Worm (Caenorhabditis elegans) whole organism, dauer: ENCODE data around the gene Y7A5A.20.

ENCODE experiments used
- unc-62 ChIP-seq: sonication (generic microtip); optimal IDR thresholded peaks from 2 replicates; lab custom pipeline; 2017; ENCODE audit warnings: missing biosample characterization, missing genetic modification reagents, missing genetic modification characterization

Gene Y7A5A.20

ce11 chrX:15842492-15842891 is 14.3 kb downstream of the Y7A5A.20 start:
- no peak for TF ChIP-seq unc-62 (GFP tag; lab: Kevin White, UChicago)

ce11 chrX:15844330-15844729 is 16.2 kb downstream of the Y7A5A.20 start:
- TF ChIP-seq unc-62 (GFP tag; lab: Kevin White, UChicago), result no peak

ce11 chrX:15846552-15846951 is 18.4 kb downstream of the Y7A5A.20 start:
- TF ChIP-seq unc-62 (GFP tag; lab: Kevin White, UChicago), result no peak

- TF ChIP-seq unc-62 (GFP tag; lab: Kevin White, UChicago), result no peak
Observed at ce11 chrX:15847543-15848087, 19.5 kb downstream of the Y7A5A.20 start, which contains the start of gene F59F4.3. F59F4.3 (minus strand) TSS chrX:15847593.

- TF ChIP-seq unc-62 (GFP tag; lab: Kevin White, UChicago), result no peak
Observed at ce11 chrX:15848867-15849266, 20.7 kb downstream of the Y7A5A.20 start.

- TF ChIP-seq unc-62 (GFP tag; lab: Kevin White, UChicago), result no peak
Observed at ce11 chrX:15849397-15849935, 21.3 kb downstream of the Y7A5A.20 start, which contains the start of gene acl-1. acl-1 (plus strand) TSS chrX:15849885.

- no peak for TF ChIP-seq unc-62 (GFP tag; lab: Kevin White, UChicago)
Observed at ce11 chrX:15851013-15851412, 22.9 kb downstream of the Y7A5A.20 start.

ce11 chrX:15856853-15857252 is 28.7 kb downstream of the Y7A5A.20 start, which contains the start of gene F53H4.2:
F53H4.2 (plus strand) TSS chrX:15857153.
- TF ChIP-seq unc-62 (GFP tag; lab: Kevin White, UChicago), result no peak

ce11 chrX:15860556-15861008 is 32.4 kb downstream of the Y7A5A.20 start, which contains the start of gene F53H4.6:
F53H4.6 (minus strand) TSS chrX:15860606.
- TF ChIP-seq unc-62 (GFP tag; lab: Kevin White, UChicago), result no peak

ce11 chrX:15865868-15866555 is 37.9 kb downstream of the Y7A5A.20 start, which contains the start of the genes csb-1 and F53H4.4:
csb-1 (minus strand) TSS chrX:15865918.
F53H4.4 (plus strand) TSS chrX:15866387.
- no peak for TF ChIP-seq unc-62 (GFP tag; lab: Kevin White, UChicago)

- no peak for TF ChIP-seq unc-62 (GFP tag; lab: Kevin White, UChicago)
Observed at ce11 chrX:15869589-15869988, 41.4 kb downstream of the Y7A5A.20 start.

ce11 chrX:15876936-15877335 is 48.8 kb downstream of the Y7A5A.20 start:
- TF ChIP-seq unc-62 (GFP tag; lab: Kevin White, UChicago), result no peak

- no peak for TF ChIP-seq unc-62 (GFP tag; lab: Kevin White, UChicago)
Observed at ce11 chrX:15878785-15879184, 50.6 kb downstream of the Y7A5A.20 start, which contains the start of gene gmeb-2. gmeb-2 (plus strand) TSS chrX:15879085.
